Worm (Caenorhabditis elegans) whole organism, L1 larva: ENCODE data around the gene ZK185.2.

Experiments used
- C34B4.2 ChIP-seq: sonication (generic microtip); optimal IDR thresholded peaks from 2 replicates; lab custom pipeline; 2017; ENCODE audit warnings: mild to moderate bottlenecking, missing genetic modification characterization, missing compliant biosample characterization
- F16B12.6 ChIP-seq: fragments of 150-350 bp; optimal IDR thresholded peaks from 2 replicates; lab custom pipeline; 2014; ENCODE audit warnings: missing biosample characterization, missing genetic modification characterization
- Y116A8C.19 ChIP-seq: sonication (generic microtip); optimal IDR thresholded peaks from 2 replicates; lab custom pipeline; 2016; ENCODE audit warnings: missing compliant biosample characterization, missing genetic modification characterization, borderline replicate concordance
- ceh-8 ChIP-seq: fragments of 200-800 bp; sonication (Bioruptor generic); optimal IDR thresholded peaks from 2 replicates; lab custom pipeline; 2018; ENCODE audit warnings: mild to moderate bottlenecking, missing genetic modification characterization, moderate library complexity, missing compliant biosample characterization
- ceh-90 ChIP-seq: sonication (generic microtip); optimal IDR thresholded peaks from 2 replicates; lab custom pipeline; 2016; ENCODE audit warnings: missing genetic modification characterization, missing compliant biosample characterization
- efl-1 ChIP-seq, 4 experiments: fragments of 150-350 bp; optimal IDR thresholded peaks in 3 of 4; peaks in 1 of 4; 1 replicate in 1 of 4; 2 replicates in 3 of 4; lab custom pipeline; 2014; ENCODE audit warnings: missing biosample characterization in 2 of 4, missing genetic modification characterization in 2 of 4, missing genetic modification reagents in 2 of 4
- efl-3 ChIP-seq: fragments of 200-800 bp; sonication (Bioruptor generic); optimal IDR thresholded peaks from 2 replicates; lab custom pipeline; 2018; ENCODE audit warnings: mild to moderate bottlenecking, missing genetic modification characterization, missing compliant biosample characterization
- elt-2 ChIP-seq: sonication (generic microtip); optimal IDR thresholded peaks from 2 replicates; lab custom pipeline; 2016; ENCODE audit warnings: missing genetic modification characterization, mild to moderate bottlenecking, inconsistent platforms, missing compliant biosample characterization, missing genetic modification reagents
- elt-3 ChIP-seq, 6 experiments: fragments of 150-350 bp in 1 of 6; sonication (generic microtip); optimal IDR thresholded peaks; 2 replicates each; lab custom pipeline; 2017 to 2018; ENCODE audit warnings: missing biosample characterization in 6 of 6, missing genetic modification characterization in 6 of 6, inconsistent platforms in 1 of 6
- fkh-8 ChIP-seq: sonication (generic microtip); optimal IDR thresholded peaks from 2 replicates; lab custom pipeline; 2016; ENCODE audit warnings: mild to moderate bottlenecking, missing genetic modification characterization, missing compliant biosample characterization
- hlh-17 ChIP-seq: fragments of 200-800 bp; sonication (Bioruptor generic); optimal IDR thresholded peaks from 2 replicates; lab custom pipeline; 2018; ENCODE audit warnings: missing genetic modification characterization, mild to moderate bottlenecking, missing compliant biosample characterization, moderate library complexity, borderline replicate concordance
- hpl-2 ChIP-seq: fragments of 150-350 bp; optimal IDR thresholded peaks from 2 replicates; lab custom pipeline; 2014; ENCODE audit warnings: missing biosample characterization, missing genetic modification reagents, missing genetic modification characterization
- irx-1 ChIP-seq: sonication (generic microtip); optimal IDR thresholded peaks from 2 replicates; lab custom pipeline; 2016; ENCODE audit warnings: missing genetic modification characterization, missing compliant biosample characterization
- lin-13 ChIP-seq: fragments of 150-350 bp; optimal IDR thresholded peaks from 2 replicates; lab custom pipeline; 2014; ENCODE audit warnings: missing biosample characterization, missing genetic modification reagents, missing genetic modification characterization
- lin-15B ChIP-seq: fragments of 150-350 bp; sonication (generic microtip); optimal IDR thresholded peaks from 3 replicates; lab custom pipeline; 2014; ENCODE audit warnings: missing biosample characterization, missing genetic modification characterization
- lin-35 ChIP-seq, 2 experiments: fragments of 150-350 bp; optimal IDR thresholded peaks; 2 replicates each; lab custom pipeline; 2014; ENCODE audit warnings: missing biosample characterization in 2 of 2, missing genetic modification characterization in 2 of 2, missing genetic modification reagents in 2 of 2
- lin-39 ChIP-seq: fragments of 150-350 bp; optimal IDR thresholded peaks from 2 replicates; lab custom pipeline; 2014; ENCODE audit warnings: missing biosample characterization, missing genetic modification reagents, missing genetic modification characterization
- mdl-1 ChIP-seq, 2 experiments: fragments of 150-350 bp; optimal IDR thresholded peaks; 2 replicates each; lab custom pipeline; 2014 to 2017; ENCODE audit warnings: missing biosample characterization in 2 of 2, missing genetic modification characterization in 2 of 2, inconsistent platforms in 1 of 2
- nhr-11 ChIP-seq: fragments of 150-350 bp; optimal IDR thresholded peaks from 2 replicates; lab custom pipeline; 2014; ENCODE audit warnings: missing biosample characterization, missing genetic modification characterization
- nhr-19 ChIP-seq: fragments of 200-800 bp; sonication (Bioruptor generic); conservative IDR thresholded peaks from 2 replicates; pipeline ENCODE4 v1.3.6; 2022; ENCODE audit warnings: missing genetic modification characterization, missing compliant biosample characterization
- nhr-77 ChIP-seq: fragments of 150-350 bp; optimal IDR thresholded peaks from 2 replicates; lab custom pipeline; 2014; ENCODE audit warnings: missing biosample characterization, missing genetic modification characterization
- nhr-84 ChIP-seq: sonication (generic microtip); optimal IDR thresholded peaks from 2 replicates; lab custom pipeline; 2017; ENCODE audit warnings: missing biosample characterization, missing genetic modification characterization
- nhr-85 ChIP-seq: sonication (generic microtip); peaks from one replicate; lab custom pipeline; 2016; ENCODE audit warnings: missing genetic modification characterization, inconsistent platforms, missing compliant biosample characterization
- pag-3 ChIP-seq: sonication (generic microtip); optimal IDR thresholded peaks from 2 replicates; lab custom pipeline; 2017; ENCODE audit warnings: missing genetic modification characterization, mild to moderate bottlenecking, missing compliant biosample characterization, antibody characterized with exemption, borderline replicate concordance; ENCODE audit not compliant: insufficient read depth
- pax-3 ChIP-seq: fragments of 200-800 bp; sonication (Bioruptor generic); optimal IDR thresholded peaks from 2 replicates; lab custom pipeline; 2018; ENCODE audit warnings: mild to moderate bottlenecking, missing genetic modification characterization, moderate library complexity, missing compliant biosample characterization
- rnt-1 ChIP-seq: sonication (generic microtip); optimal IDR thresholded peaks from 2 replicates; lab custom pipeline; 2016; ENCODE audit warnings: mild to moderate bottlenecking, missing genetic modification characterization, moderate library complexity, missing compliant biosample characterization
- skn-1 ChIP-seq: fragments of 150-350 bp; optimal IDR thresholded peaks from 2 replicates; lab custom pipeline; 2014; ENCODE audit warnings: missing biosample characterization, missing genetic modification characterization
- snpc-4 ChIP-seq: fragments of 150-350 bp; optimal IDR thresholded peaks from 2 replicates; lab custom pipeline; 2014; ENCODE audit warnings: missing biosample characterization, missing genetic modification characterization
- sox-4 ChIP-seq: sonication (generic microtip); optimal IDR thresholded peaks from 2 replicates; lab custom pipeline; 2016; ENCODE audit warnings: missing genetic modification characterization, missing compliant biosample characterization
- sptf-1 ChIP-seq: fragments of 150-350 bp; optimal IDR thresholded peaks from 2 replicates; lab custom pipeline; 2014; ENCODE audit warnings: missing biosample characterization, missing genetic modification characterization
- unc-30 ChIP-seq: sonication (generic microtip); optimal IDR thresholded peaks from 2 replicates; lab custom pipeline; 2017; ENCODE audit warnings: missing biosample characterization, missing genetic modification characterization
- unc-62 ChIP-seq: fragments of 150-350 bp; optimal IDR thresholded peaks from 2 replicates; lab custom pipeline; 2014; ENCODE audit warnings: missing biosample characterization, missing genetic modification reagents, missing genetic modification characterization
- unc-98 ChIP-seq: fragments of 200-800 bp; sonication (Bioruptor generic); IDR thresholded peaks from 2 replicates; pipeline ENCODE4 v1.3.6; 2022; ENCODE audit warnings: missing genetic modification characterization, missing compliant biosample characterization
- vab-15 ChIP-seq: sonication (generic microtip); optimal IDR thresholded peaks from 2 replicates; lab custom pipeline; 2017; ENCODE audit warnings: missing genotype, mild to moderate bottlenecking, missing genetic modification characterization, missing compliant biosample characterization
- xbp-1 ChIP-seq: sonication (generic microtip); optimal IDR thresholded peaks from 2 replicates; lab custom pipeline; 2016; ENCODE audit warnings: missing genetic modification characterization, missing compliant biosample characterization
- zag-1 ChIP-seq: fragments of 150-350 bp; optimal IDR thresholded peaks from 2 replicates; lab custom pipeline; 2014; ENCODE audit warnings: missing biosample characterization, missing genetic modification characterization
- ztf-4 ChIP-seq: fragments of 150-350 bp; optimal IDR thresholded peaks from 2 replicates; lab custom pipeline; 2014; ENCODE audit warnings: missing biosample characterization, missing genetic modification characterization

The ZK185.2 gene

DNA sequence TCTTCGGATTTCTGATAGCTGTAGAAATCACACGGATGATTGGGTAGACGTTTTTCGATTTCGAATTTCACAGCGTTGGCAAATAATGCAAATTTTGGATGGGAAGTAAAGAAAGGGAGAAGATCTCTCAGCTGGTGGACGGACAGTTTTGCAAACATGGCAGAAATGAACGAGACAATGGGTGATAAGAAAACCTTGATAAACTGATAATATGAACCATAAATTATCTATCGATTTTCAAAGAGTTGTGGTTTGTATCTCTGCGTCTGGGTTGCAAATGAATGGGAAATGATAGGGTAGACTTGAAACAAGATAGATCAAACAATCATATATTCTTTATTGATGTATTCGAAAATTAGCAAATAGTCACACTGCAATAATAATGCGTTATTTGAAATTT lies 6.2 kb upstream of the ZK185.2 start, which contains the start of gene ZK185.3 (continued):
- TF ChIP-seq snpc-4 (tag; lab: Kevin White, UChicago) (no peak), hpl-2 (GFP tag; lab: Kevin White, UChicago) (no peak), nhr-84 (no peak), ceh-90 (tag; lab: Kevin White, UChicago) (no peak), irx-1 (tag; lab: Kevin White, UChicago) (no peak), ztf-4 (no peak), lin-13 (no peak), xbp-1 (no peak)

DNA sequence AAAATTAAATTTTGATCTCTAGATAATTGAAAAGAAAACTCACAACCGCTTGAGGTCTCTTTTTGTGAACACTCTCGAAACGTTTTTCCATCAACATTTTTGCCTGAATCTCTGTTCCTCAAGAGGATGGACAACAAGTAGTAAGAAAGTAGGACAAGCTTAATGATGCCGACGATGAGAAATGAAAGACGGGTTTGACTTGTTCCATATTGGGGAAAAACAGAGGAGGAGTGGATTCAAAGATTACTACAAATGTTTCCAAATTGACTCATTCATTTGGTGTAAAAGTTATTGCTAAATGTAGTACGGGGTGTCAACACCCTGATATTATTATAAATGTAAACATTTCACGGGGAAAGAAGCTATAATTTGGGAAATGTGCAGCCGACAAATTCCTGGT lies 3.3 kb upstream of the ZK185.2 start, which contains the start of gene ZK185.4:
ZK185.4 (minus strand) TSS at position 101 of the 400 bp plus-strand sequence.
- no peak for TF ChIP-seq elt-3 (tag; optimal IDR thresholded peaks at IDR 0.05; lab: Kevin White, UChicago)
- TF ChIP-seq pag-3 (tag; lab: Kevin White, UChicago), result no peak
- no peak for TF ChIP-seq ztf-4
- TF ChIP-seq vab-15, result no peak
- no peak for TF ChIP-seq ceh-8 (GFP tag; lab: Kevin White, UChicago)
- TF ChIP-seq efl-3, result no peak
- no peak for TF ChIP-seq F16B12.6 (tag; lab: Kevin White, UChicago)
- no peak for TF ChIP-seq lin-39
- TF ChIP-seq rnt-1 (tag; lab: Kevin White, UChicago), result no peak
- TF ChIP-seq lin-15B (tag; lab: Kevin White, UChicago), result no peak
- no peak for TF ChIP-seq pax-3 (tag; lab: Kevin White, UChicago)
- no peak for TF ChIP-seq hlh-17 (GFP tag; lab: Kevin White, UChicago)
- no peak for TF ChIP-seq nhr-11
- no peak for TF ChIP-seq nhr-77 (tag; lab: Kevin White, UChicago)
- TF ChIP-seq C34B4.2 (tag; lab: Kevin White, UChicago), result no peak
- TF ChIP-seq efl-1 (optimal IDR thresholded peaks at IDR 0.05; lab: Kevin White, UChicago), result no peak
- TF ChIP-seq efl-1 (GFP tag; optimal IDR thresholded peaks at IDR 0.05 in 1 of 2; lab: Kevin White, UChicago), result no peak
- no peak for TF ChIP-seq irx-1 (tag; lab: Kevin White, UChicago)
- no peak for TF ChIP-seq nhr-85
- no peak for TF ChIP-seq fkh-8 (tag; lab: Kevin White, UChicago)

DNA sequence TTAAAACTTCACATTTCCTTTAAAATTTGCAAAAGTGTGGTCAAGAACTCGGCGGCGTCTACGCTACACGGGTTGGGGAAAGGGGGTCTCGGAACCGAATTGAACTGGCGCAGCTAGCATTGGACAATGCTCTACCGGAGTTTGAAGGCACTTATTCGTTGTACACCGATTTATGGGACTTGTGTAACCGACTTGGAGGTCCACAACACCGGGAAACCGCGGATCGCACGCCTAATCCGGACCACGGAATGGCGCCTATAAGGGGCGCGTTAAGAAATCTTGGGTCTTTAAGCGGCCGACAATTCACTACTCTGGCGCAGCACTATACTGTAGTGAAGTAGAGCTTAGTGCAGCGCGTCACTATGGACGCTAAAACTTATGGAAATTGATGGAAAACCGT lies 2.3 kb downstream of the ZK185.2 start:
- TF ChIP-seq C34B4.2 (tag; lab: Kevin White, UChicago) (no peak), sox-4 (tag; lab: Kevin White, UChicago) (no peak), nhr-85 (peak; percentile 62), unc-30 (tag; lab: Kevin White, UChicago) (no peak), ceh-8 (GFP tag; lab: Kevin White, UChicago) (no peak), snpc-4 (tag; lab: Kevin White, UChicago) (peak; percentile 94)

DNA sequence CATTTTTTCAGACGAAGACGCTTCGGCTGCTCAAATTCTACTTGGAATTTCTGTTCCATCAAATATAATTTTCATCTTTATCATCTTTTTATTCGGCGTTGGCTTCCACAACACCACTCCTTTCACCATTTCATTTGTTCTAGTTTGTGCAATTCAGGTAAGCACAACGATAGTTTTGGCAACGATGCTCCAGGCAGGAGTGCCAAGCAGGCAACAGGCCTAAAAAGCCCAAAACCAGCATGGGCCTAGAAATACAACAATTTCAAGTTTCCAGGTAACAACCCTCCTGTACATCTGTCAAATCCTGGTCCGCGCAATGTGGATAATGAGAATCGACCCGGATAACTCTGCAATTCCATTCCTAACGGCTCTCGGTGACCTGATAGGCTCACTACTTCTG lies 4.8 kb downstream of the ZK185.2 start:
- TF ChIP-seq efl-1 (optimal IDR thresholded peaks at IDR 0.05; lab: Kevin White, UChicago) (no peak), efl-1 (GFP tag; optimal IDR thresholded peaks at IDR 0.05 in 1 of 2; lab: Kevin White, UChicago) (peak in 1 of 2 experiments; percentile 69), unc-62 (GFP tag; lab: Kevin White, UChicago) (no peak)
- TF ChIP-seq, all 84 proteins: peak for 1

DNA sequence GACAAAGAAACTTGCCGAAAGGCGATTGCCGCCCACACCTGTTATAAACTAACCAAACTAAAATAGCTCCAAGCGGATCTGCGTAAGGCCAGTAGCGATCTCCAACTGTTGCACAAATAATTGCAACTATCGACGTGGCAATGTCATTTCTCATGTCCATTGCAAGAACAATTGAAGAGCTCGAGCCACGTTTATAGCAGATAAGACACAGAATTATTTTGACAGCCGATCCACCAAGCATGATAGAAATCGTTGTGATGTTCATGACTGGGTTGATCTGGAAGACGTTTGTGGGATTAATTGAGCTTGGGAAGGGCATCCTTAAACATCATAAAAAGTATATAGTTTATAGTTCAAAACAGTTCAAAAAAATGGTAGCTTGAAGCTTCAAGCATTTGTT lies 6.6 kb downstream of the ZK185.2 start:
- TF ChIP-seq ztf-4, result no peak
- TF ChIP-seq nhr-77 (tag; lab: Kevin White, UChicago), result no peak
- TF ChIP-seq Y116A8C.19 (tag; lab: Kevin White, UChicago), result no peak
- TF ChIP-seq sox-4 (tag; lab: Kevin White, UChicago), result no peak

DNA sequence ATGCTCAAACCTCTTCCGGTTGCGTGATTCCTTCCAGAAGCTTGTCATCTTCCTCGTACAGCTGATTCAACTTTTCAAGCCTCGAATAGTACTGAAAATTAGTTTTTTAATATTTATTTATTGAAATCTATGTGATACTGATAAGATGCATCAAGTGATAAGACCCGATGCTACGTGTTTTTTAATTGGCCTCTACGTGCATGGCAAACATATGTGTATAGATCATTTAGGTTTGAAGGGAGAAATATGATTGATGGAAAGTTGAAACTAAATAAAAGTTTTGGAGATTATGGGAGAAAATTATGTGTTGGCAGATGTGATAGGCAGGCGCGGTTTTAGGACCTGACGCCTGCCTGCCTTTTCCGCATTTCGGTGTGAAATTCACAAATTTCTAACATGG lies 7.9 kb downstream of the ZK185.2 start:
- TF ChIP-seq sptf-1 (no peak), lin-35 (GFP tag; optimal IDR thresholded peaks at IDR 0.05; lab: Kevin White, UChicago) (peak in 1 of 2 experiments; percentile 22), pax-3 (tag; lab: Kevin White, UChicago) (no peak), lin-13 (no peak), C34B4.2 (tag; lab: Kevin White, UChicago) (no peak), lin-39 (no peak), zag-1 (tag; lab: Kevin White, UChicago) (no peak), unc-98 (GFP tag; lab: Robert Waterston, UW) (no peak), elt-2 (tag; lab: Kevin White, UChicago) (peak; percentile 51), skn-1 (tag; lab: Kevin White, UChicago) (no peak), F16B12.6 (tag; lab: Kevin White, UChicago) (no peak), nhr-19 (GFP tag; lab: Robert Waterston, UW) (no peak), irx-1 (tag; lab: Kevin White, UChicago) (no peak), efl-1 (optimal IDR thresholded peaks at IDR 0.05; lab: Kevin White, UChicago) (no peak), efl-1 (GFP tag; optimal IDR thresholded peaks at IDR 0.05 in 1 of 2; lab: Kevin White, UChicago) (peak in 1 of 2 experiments; percentile 6), mdl-1 (tag; optimal IDR thresholded peaks at IDR 0.05; lab: Kevin White, UChicago) (no peak)
